Fruit fly (Drosophila melanogaster) whole organism, larva: ENCODE measurements around the gene ppk28.
A peak's percentile ranks its signal among the peaks of the same experiment; 100 is the strongest.

ENCODE experiments used
- noc ChIP-seq: fragments of 200-800 bp; sonication (Bioruptor generic); optimal IDR thresholded peaks from 3 replicates; lab custom pipeline; 2019; ENCODE audit warnings: missing biosample characterization, mild to moderate bottlenecking, missing genetic modification characterization, moderate library complexity

The ppk28 gene

DNA sequence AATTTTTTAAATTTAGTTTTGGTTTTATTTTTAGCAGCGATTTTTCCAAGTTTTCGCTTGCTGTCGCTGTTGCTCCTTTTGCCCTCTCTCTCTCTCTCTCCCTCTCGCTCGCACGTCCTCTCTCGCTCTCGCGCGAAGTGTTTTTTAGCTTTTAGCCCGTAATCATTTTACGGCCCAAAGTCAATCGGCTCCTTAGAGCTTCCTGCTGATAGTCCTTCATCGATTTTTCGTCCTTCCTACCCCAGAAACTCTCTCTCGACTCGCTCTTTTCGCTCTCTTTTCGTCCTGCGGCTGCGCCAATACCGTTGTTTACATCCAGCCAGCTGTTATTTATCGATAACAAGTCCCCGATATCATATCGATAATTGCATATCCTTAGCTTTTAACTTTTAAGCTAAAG is 38.4 kb downstream of the ppk28 start, which contains the start of gene RSG7:
TSS of gene RSG7 (minus strand) at position 139 of the 400 bp plus-strand sequence.
- no peak for TF ChIP-seq noc (tag; lab: Kevin White, UChicago)

DNA sequence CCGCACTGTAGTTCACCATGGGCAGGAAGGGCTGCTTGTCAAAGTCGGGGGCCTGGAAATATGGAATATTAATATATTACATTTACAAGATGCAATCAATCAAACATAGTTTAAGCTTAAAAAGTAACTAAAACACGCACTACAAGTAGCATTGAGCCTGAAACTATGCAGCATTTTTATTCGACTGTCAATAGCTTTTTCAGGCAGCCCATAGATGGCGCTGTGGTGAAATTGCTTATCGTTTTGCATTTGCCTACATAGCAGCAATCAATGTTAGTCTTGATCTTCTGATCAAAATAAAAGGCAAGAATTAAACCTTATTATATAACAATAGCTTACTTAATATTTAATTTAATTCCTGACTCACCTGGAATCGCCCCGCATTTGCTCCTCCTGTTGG is 40.7 kb downstream of the ppk28 start:
- TF ChIP-seq noc (tag; lab: Kevin White, UChicago) = no peak

DNA sequence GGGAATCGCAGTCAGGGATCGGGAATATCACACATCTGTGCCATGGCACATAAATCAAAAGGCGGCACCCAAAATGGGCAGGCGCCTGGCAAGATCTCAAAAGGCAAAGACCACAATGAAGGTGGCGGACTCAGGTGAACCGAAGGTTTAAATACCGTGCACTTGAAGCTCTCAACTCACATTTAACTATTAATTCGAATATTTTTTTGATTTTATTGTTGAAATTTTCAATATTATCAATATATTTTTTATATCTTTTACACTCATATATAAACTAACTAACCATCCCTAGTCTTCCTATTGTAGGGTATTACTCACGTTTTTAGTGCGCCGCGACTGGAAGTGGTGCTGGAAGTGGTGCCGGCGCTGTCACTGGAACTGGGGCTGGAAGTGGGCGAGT is 43.1 kb downstream of the ppk28 start:
- no peak for TF ChIP-seq noc (tag; lab: Kevin White, UChicago)

DNA sequence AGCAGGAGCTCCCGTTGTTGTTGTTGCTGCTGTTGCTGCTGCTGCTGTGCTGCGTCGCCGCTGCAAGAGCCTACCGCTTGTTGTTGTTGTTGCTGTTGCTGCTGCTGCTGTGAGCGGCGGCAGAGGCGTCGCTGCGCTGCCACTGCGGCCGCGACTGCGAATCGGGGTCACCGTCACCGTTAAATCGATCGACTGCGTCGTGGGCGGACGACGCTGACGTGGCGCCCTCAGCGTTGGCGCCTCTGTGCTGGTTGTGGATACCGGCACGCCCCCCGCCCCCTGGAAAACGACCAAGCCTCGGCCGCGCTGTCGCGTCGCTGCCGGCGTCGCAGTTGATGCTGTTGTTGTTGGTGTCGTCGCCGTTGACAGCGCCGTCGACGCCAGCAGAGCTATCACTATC is 43.6 kb downstream of the ppk28 start:
- no peak for TF ChIP-seq noc (tag; lab: Kevin White, UChicago)

DNA sequence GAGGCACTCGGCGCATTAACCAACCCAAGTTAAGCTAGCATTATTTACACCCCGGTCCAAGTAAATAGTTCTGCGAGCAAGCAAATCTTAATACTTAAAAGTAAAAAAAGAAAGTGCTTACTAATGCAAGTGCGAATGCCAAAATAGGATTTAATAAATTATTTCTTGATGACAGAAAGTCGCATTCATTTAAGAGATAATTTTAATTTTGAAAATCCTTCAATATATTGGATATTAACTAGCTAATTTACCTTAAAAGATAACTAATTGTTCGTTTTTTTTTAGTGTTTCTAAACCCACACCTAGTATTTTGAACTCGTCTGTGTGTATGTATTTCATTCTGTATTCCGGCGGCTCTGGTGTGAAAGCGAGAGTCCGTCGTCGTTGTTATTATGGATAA is 48.9 kb downstream of the ppk28 start:
- TF ChIP-seq noc (tag; lab: Kevin White, UChicago) = peak; percentile 26
